Worm (Caenorhabditis elegans): ENCODE results near the gene F55B11.6.

ce11 chrIV:14430853-14431252 is 13.8 kb upstream of the F55B11.6 start, which contains the start of gene F55B11.4:
- TF ChIP-seq nhr-12 (tag; optimal IDR thresholded peaks at IDR 0.05) (no peak), snpc-4 (tag; optimal IDR thresholded peaks at IDR 0.05) (no peak), nhr-28 (tag; optimal IDR thresholded peaks at IDR 0.05) (no peak), ceh-43 (GFP tag; optimal IDR thresholded peaks at IDR 0.05) (no peak), nhr-76 (tag; optimal IDR thresholded peaks at IDR 0.05) (no peak)

Data from whole organism, mixed stage, embryonic.